Worm (Caenorhabditis elegans) whole organism, early embryonic: ENCODE data around the gene C10C6.7.

ENCODE experiments used
- B0310.2 ChIP-seq: sonication (generic microtip); optimal IDR thresholded peaks from 2 replicates; lab custom pipeline; 2016; ENCODE audit warnings: mild to moderate bottlenecking, missing genetic modification characterization, missing compliant biosample characterization
- ama-1 ChIP-seq: fragments of 150-350 bp; optimal IDR thresholded peaks from 2 replicates; lab custom pipeline; 2014
- ceh-36 ChIP-seq: sonication (generic microtip); optimal IDR thresholded peaks from 2 replicates; lab custom pipeline; 2016; ENCODE audit warnings: missing genetic modification characterization, inconsistent platforms, missing compliant biosample characterization
- flt-1 ChIP-seq: fragments of 200-800 bp; sonication (Bioruptor generic); IDR thresholded peaks from 2 replicates; pipeline ENCODE4 v1.3.6; 2022; ENCODE audit warnings: missing genetic modification characterization, missing compliant biosample characterization
- sea-1 ChIP-seq: fragments of 200-800 bp; sonication (Bioruptor generic); conservative IDR thresholded peaks from 2 replicates; pipeline ENCODE4 v1.3.6; 2022; ENCODE audit warnings: missing genetic modification characterization, missing compliant biosample characterization

DNA sequence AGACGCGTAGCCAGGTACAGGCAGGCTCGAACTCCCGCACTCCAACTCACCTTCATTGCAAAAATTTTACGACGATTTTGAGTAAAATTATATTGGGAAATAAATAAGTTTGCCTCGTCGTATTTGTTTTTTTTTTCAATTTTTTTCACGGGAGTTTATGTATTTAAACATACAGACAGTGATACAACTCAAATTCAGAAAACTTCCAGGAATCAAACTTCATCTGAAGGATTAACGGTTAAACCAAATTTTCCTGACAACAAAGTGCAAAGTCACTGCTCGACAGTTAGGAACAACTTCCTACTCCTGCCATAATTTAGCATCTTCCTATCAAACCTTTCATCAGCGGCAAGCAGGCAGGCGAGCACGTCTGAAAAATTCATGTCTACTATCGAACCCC, 42.5 kb downstream of the C10C6.7 start, which contains the start of gene F22B3.8:
- TF ChIP-seq ama-1 (lab: Kevin White, UChicago) = no peak
- TF ChIP-seq B0310.2 (tag; lab: Kevin White, UChicago) = no peak
- TF ChIP-seq ceh-36 = no peak
- TF ChIP-seq sea-1 (GFP tag; lab: Robert Waterston, UW) = no peak
- no peak for TF ChIP-seq flt-1 (GFP tag; lab: Robert Waterston, UW)
